Fruit fly (Drosophila melanogaster) whole organism, adult: ENCODE data around the gene CG9154.

Experiments used
- CG11617 ChIP-seq: fragments of 200-800 bp; sonication (Bioruptor generic); optimal IDR thresholded peaks from 2 replicates; lab custom pipeline; 2017; ENCODE audit warnings: mild to moderate bottlenecking, missing biosample characterization, missing genetic modification reagents, missing genetic modification characterization
- CG12768 ChIP-seq: fragments of 200-800 bp; sonication (Bioruptor generic); optimal IDR thresholded peaks from 2 replicates; lab custom pipeline; 2017; ENCODE audit warnings: missing biosample characterization, missing genetic modification characterization, mild to moderate bottlenecking, moderate library complexity, missing genetic modification reagents
- CG14711 ChIP-seq: fragments of 200-800 bp; sonication (Bioruptor generic); optimal IDR thresholded peaks from 2 replicates; lab custom pipeline; 2018; ENCODE audit warnings: missing biosample characterization, mild to moderate bottlenecking, missing genetic modification characterization, moderate library complexity
- CG33017 ChIP-seq: fragments of 200-800 bp; sonication (Bioruptor generic); optimal IDR thresholded peaks from 2 replicates; lab custom pipeline; 2018; ENCODE audit warnings: missing biosample characterization, mild to moderate bottlenecking, missing genetic modification characterization, moderate library complexity
- CG7101 ChIP-seq: fragments of 200-800 bp; sonication (Bioruptor generic); optimal IDR thresholded peaks from 2 replicates; lab custom pipeline; 2018; ENCODE audit warnings: missing biosample characterization, mild to moderate bottlenecking, missing genetic modification characterization, moderate library complexity
- cic ChIP-seq: fragments of 200-800 bp; sonication (Bioruptor generic); optimal IDR thresholded peaks from 2 replicates; lab custom pipeline; 2017; ENCODE audit warnings: missing biosample characterization, mild to moderate bottlenecking, missing genetic modification characterization, moderate library complexity
- ovo ChIP-seq: fragments of 200-800 bp; sonication (Bioruptor generic); optimal IDR thresholded peaks from 2 replicates; lab custom pipeline; 2016; ENCODE audit warnings: missing biosample characterization, missing genetic modification characterization

dm6 chr2L:6090786-6091716 is 20.6 kb upstream of the CG9154 start, which contains the start of gene CG45075:
- TF ChIP-seq CG33017 (tag; lab: Kevin White, UChicago), result no peak
- TF ChIP-seq cic (GFP tag; lab: Kevin White, UChicago), result no peak
- no peak for TF ChIP-seq ovo (GFP tag; lab: Kevin White, UChicago)
- TF ChIP-seq CG11617 (GFP tag; lab: Kevin White, UChicago), result no peak
- no peak for TF ChIP-seq CG12768 (GFP tag; lab: Kevin White, UChicago)
- TF ChIP-seq CG14711 (tag; lab: Kevin White, UChicago), result no peak
- TF ChIP-seq CG7101 (tag; lab: Kevin White, UChicago), result no peak
